Fruit fly (Drosophila melanogaster): ENCODE measurements around the gene Polr3C.
"Not testable (repeated sequence)": the region's sequence is repeated elsewhere in the genome, so short reads cannot be mapped to it uniquely, and the experiment has no call there.

DNA sequence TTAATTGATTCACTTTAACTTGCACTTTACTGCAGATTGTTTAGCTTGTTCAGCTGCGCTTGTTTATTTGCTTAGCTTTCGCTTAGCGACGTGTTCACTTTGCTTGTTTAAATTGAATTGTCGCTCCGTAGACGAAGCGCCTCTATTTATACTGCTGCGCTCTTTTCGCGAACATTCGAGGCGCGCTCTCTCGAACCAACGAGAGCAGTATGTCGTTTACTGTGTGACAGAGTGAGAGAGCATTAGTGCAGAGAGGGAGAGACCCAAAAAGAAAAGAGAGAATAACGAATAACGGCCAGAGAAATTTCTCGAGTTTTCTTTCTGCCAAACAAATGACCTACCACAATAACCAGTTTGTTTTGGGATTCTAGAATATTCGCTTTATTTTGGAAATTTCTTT lies 7.5 kb downstream of the Polr3C start, which contains the start of gene Hsp70Ba:
- not testable (repeated sequence) for TF ChIP-seq Clk (GFP tag; optimal IDR thresholded peaks at IDR 0.05); Mnt (GFP tag; optimal IDR thresholded peaks at IDR 0.05); kay (GFP tag; ENCODE audit: borderline replicate concordance); CG14711 (tag; optimal IDR thresholded peaks at IDR 0.05); Crg-1 (GFP tag; optimal IDR thresholded peaks at IDR 0.05); pad (GFP tag; optimal IDR thresholded peaks at IDR 0.05); CG12768 (GFP tag; optimal IDR thresholded peaks at IDR 0.05); CG11617 (GFP tag; optimal IDR thresholded peaks at IDR 0.05); Hr96 (GFP tag; optimal IDR thresholded peaks at IDR 0.05)
